Fruit fly (Drosophila melanogaster): ENCODE results near the gene Jon99Ci.
"Not testable (repeated sequence)": the region's sequence is repeated elsewhere in the genome, so short reads cannot be mapped to it uniquely, and the experiment has no call there.

Jon99Ci gene

dm6 chr3R:29935756-29936155, 9.8 kb upstream of the Jon99Ci start, which contains the start of the genes eIF2Balpha and Vps13B:
eIF2Balpha (minus strand) TSS chr3R:29935888.
Vps13B (plus strand) TSS chr3R:29935978.
- TF ChIP-seq Lpt (GFP tag; optimal IDR thresholded peaks at IDR 0.05) (no peak), Ets96B (tag; optimal IDR thresholded peaks at IDR 0.05) (no peak), CG31627 (GFP tag; optimal IDR thresholded peaks at IDR 0.05) (no peak), vri (GFP tag; optimal IDR thresholded peaks at IDR 0.05) (no peak), CG3032 (tag; optimal IDR thresholded peaks at IDR 0.05) (no peak), Ets21C (GFP tag; optimal IDR thresholded peaks at IDR 0.05) (no peak), CG6163 (GFP tag; IDR thresholded peaks at IDR 0.05) (no peak), Smox (GFP tag; optimal IDR thresholded peaks at IDR 0.05) (no peak), Sox14 (GFP tag; optimal IDR thresholded peaks at IDR 0.05) (no peak), CG6276 (GFP tag; optimal IDR thresholded peaks at IDR 0.05) (no peak), CG11294 (GFP tag; IDR thresholded peaks at IDR 0.05) (no peak), fkh (GFP tag; optimal IDR thresholded peaks at IDR 0.05) (no peak), achi (GFP tag; optimal IDR thresholded peaks at IDR 0.05) (no peak), cyc (GFP tag; optimal IDR thresholded peaks at IDR 0.05) (no peak), CG11762 (GFP tag; optimal IDR thresholded peaks at IDR 0.05; ENCODE audit: insufficient read depth) (no peak), pdm3 (GFP tag; optimal IDR thresholded peaks at IDR 0.05) (no peak), CG6808 (GFP tag; optimal IDR thresholded peaks at IDR 0.05) (no peak)

dm6 chr3R:29933007-29933464, 7.0 kb upstream of the Jon99Ci start, which contains the start of the genes Cog7, CG42557 and CG42558:
Cog7 (minus strand) TSS chr3R:29933057.
CG42557 (plus strand) TSS chr3R:29933287.
CG42558 (plus strand) TSS chr3R:29933287.
- no peak for TF ChIP-seq Met (GFP tag; optimal IDR thresholded peaks at IDR 0.05)
- no peak for TF ChIP-seq Eip75B (GFP tag; optimal IDR thresholded peaks at IDR 0.05)
- TF ChIP-seq CG7368 (GFP tag; optimal IDR thresholded peaks at IDR 0.05): no peak
- no peak for TF ChIP-seq lz (GFP tag; optimal IDR thresholded peaks at IDR 0.05)
- TF ChIP-seq CG9139 (GFP tag; optimal IDR thresholded peaks at IDR 0.05): no peak
- no peak for TF ChIP-seq CG8632 (GFP tag; optimal IDR thresholded peaks at IDR 0.05)
- TF ChIP-seq spab (GFP tag; optimal IDR thresholded peaks at IDR 0.05): no peak
- no peak for TF ChIP-seq net (GFP tag; optimal IDR thresholded peaks at IDR 0.05)

- no peak for TF ChIP-seq CG6854 (GFP tag; optimal IDR thresholded peaks at IDR 0.05)
- no peak for TF ChIP-seq ss (GFP tag; optimal IDR thresholded peaks at IDR 0.05)
- TF ChIP-seq CG11294 (GFP tag; IDR thresholded peaks at IDR 0.05): no peak
- TF ChIP-seq Ets96B (tag; optimal IDR thresholded peaks at IDR 0.05): no peak
- TF ChIP-seq cyc (GFP tag; optimal IDR thresholded peaks at IDR 0.05): no peak
- TF ChIP-seq CG3919 (GFP tag; optimal IDR thresholded peaks at IDR 0.05): no peak
Observed at dm6 chr3R:29930286-29930685, 4.3 kb upstream of the Jon99Ci start, which contains the start of gene alpha-Man-Ic. alpha-Man-Ic (minus strand) TSS chr3R:29930386.

DNA sequence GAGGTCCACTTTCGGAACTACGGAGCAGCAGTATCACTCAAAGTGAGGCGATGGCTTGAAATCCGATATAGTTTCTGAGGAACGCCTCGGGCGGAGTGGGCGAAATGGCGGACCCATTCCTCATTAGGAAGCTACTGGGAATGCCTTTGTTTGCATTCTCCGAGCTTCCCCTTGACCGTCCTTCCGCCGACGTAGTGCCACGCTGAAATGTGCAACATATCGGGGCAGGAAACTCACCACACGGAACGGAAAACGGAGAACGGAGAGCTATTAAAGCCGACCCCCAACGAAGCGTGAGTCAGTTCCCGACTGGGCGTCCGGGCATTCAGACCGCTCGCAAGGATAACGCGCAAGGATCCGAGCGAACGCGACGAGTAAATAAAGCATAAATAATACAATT, 966 bp upstream of the Jon99Ci start, which contains the start of gene CG15522:
Gene CG15522, plus strand, starts transcription at position 301 of the 400 bp plus-strand sequence.
- no peak for TF ChIP-seq CG10631 (GFP tag; optimal IDR thresholded peaks at IDR 0.05)
- TF ChIP-seq net (GFP tag; optimal IDR thresholded peaks at IDR 0.05): no peak
- no peak for TF ChIP-seq Eip78C (GFP tag)
- no peak for TF ChIP-seq CG31627 (GFP tag; optimal IDR thresholded peaks at IDR 0.05)
- TF ChIP-seq Lpt (GFP tag; optimal IDR thresholded peaks at IDR 0.05): no peak
- no peak for TF ChIP-seq pdm3 (GFP tag; optimal IDR thresholded peaks at IDR 0.05)
- no peak for TF ChIP-seq CG9139 (GFP tag; optimal IDR thresholded peaks at IDR 0.05)
- no peak for TF ChIP-seq acj6 (GFP tag; optimal IDR thresholded peaks at IDR 0.05)
- TF ChIP-seq CG34406 (GFP tag; optimal IDR thresholded peaks at IDR 0.05): no peak
- TF ChIP-seq CG1621 (tag; optimal IDR thresholded peaks at IDR 0.05): no peak

- TF ChIP-seq Hr4, CG8319, CG31627 (GFP tag; optimal IDR thresholded peaks at IDR 0.05): not testable (repeated sequence)
Observed at dm6 chr3R:29924515-29924914, 1.5 kb downstream of the Jon99Ci start, which contains the start of gene Jon99Cii. Jon99Cii (minus strand) TSS chr3R:29924615.
